Fruit fly (Drosophila melanogaster) whole organism, embryonic: Measurements from ENCODE around the gene alpha-PheRS.
A peak's percentile ranks its signal among the peaks of the same experiment; 100 is the strongest.

Source experiments
- Abd-B ChIP-seq: fragments of 200-800 bp; sonication (Bioruptor generic); optimal IDR thresholded peaks from 2 replicates; lab custom pipeline; 2018; ENCODE audit warnings: missing biosample characterization, mild to moderate bottlenecking, missing genetic modification characterization, moderate library complexity
- Antp ChIP-seq: fragments of 200-800 bp; sonication (Bioruptor generic); optimal IDR thresholded peaks from 3 replicates; lab custom pipeline; 2016; ENCODE audit warnings: missing biosample characterization, missing genetic modification characterization
- Atf6 ChIP-seq: fragments of 200-800 bp; sonication (Bioruptor generic); IDR thresholded peaks from 2 replicates; pipeline ENCODE4 v1.3.6; 2022; ENCODE audit warnings: missing biosample characterization, missing genetic modification characterization
- B-H2 ChIP-seq: fragments of 200-800 bp; sonication (Bioruptor generic); optimal IDR thresholded peaks from 2 replicates; lab custom pipeline; 2018; ENCODE audit warnings: missing biosample characterization, mild to moderate bottlenecking, missing genetic modification characterization
- CG10462 ChIP-seq: fragments of 200-800 bp; sonication (Bioruptor generic); optimal IDR thresholded peaks from 2 replicates; lab custom pipeline; 2016; ENCODE audit warnings: missing biosample characterization, missing genetic modification characterization
- CG10979 ChIP-seq: fragments of 200-800 bp; sonication (Bioruptor generic); optimal IDR thresholded peaks from 2 replicates; lab custom pipeline; 2018; ENCODE audit warnings: missing biosample characterization, mild to moderate bottlenecking, missing genetic modification characterization, moderate library complexity
- CG12071 ChIP-seq: fragments of 200-800 bp; sonication (Bioruptor generic); optimal IDR thresholded peaks from 3 replicates; lab custom pipeline; 2018; ENCODE audit warnings: missing biosample characterization, mild to moderate bottlenecking, missing genetic modification characterization
- CG12155 ChIP-seq: fragments of 200-800 bp; sonication (Bioruptor generic); optimal IDR thresholded peaks from 3 replicates; lab custom pipeline; 2016; ENCODE audit warnings: missing biosample characterization, missing genetic modification characterization
- CG18764 ChIP-seq: fragments of 200-800 bp; sonication (Bioruptor generic); optimal IDR thresholded peaks from 3 replicates; lab custom pipeline; 2016; ENCODE audit warnings: missing biosample characterization, missing genetic modification characterization
- CG2712 ChIP-seq: fragments of 200-800 bp; optimal IDR thresholded peaks from 3 replicates; lab custom pipeline; 2019; ENCODE audit warnings: missing biosample characterization, mild to moderate bottlenecking, missing genetic modification characterization, moderate library complexity
- CG2889 ChIP-seq: fragments of 200-800 bp; sonication (Bioruptor generic); IDR thresholded peaks from 3 replicates; pipeline ENCODE4 v1.3.6; 2022; ENCODE audit warnings: missing biosample characterization, missing genetic modification characterization
- CG31224 ChIP-seq: fragments of 200-800 bp; sonication (Bioruptor generic); IDR thresholded peaks from 2 replicates; pipeline ENCODE4 v1.3.6; 2022; ENCODE audit warnings: missing biosample characterization, missing genetic modification characterization
- CG32532 ChIP-seq: fragments of 200-800 bp; sonication (Bioruptor generic); IDR thresholded peaks from 2 replicates; pipeline ENCODE4 v1.3.6; 2022; ENCODE audit warnings: missing biosample characterization, missing genetic modification characterization
- CG43689 ChIP-seq: fragments of 200-800 bp; sonication (Bioruptor generic); IDR thresholded peaks from 2 replicates; pipeline ENCODE4 v1.3.6; 2022; ENCODE audit warnings: missing biosample characterization, missing genetic modification characterization
- CG6175 ChIP-seq: fragments of 200-800 bp; sonication (Bioruptor generic); IDR thresholded peaks from 3 replicates; pipeline ENCODE4 v1.3.6; 2022; ENCODE audit warnings: missing biosample characterization, missing genetic modification characterization
- CG6272 ChIP-seq: fragments of 200-800 bp; sonication (Bioruptor generic); IDR thresholded peaks from 2 replicates; pipeline ENCODE4 v1.3.6; 2022; ENCODE audit warnings: missing biosample characterization, missing genetic modification characterization
- CG6791 ChIP-seq: fragments of 200-800 bp; sonication (Bioruptor generic); IDR thresholded peaks from 3 replicates; pipeline ENCODE4 v1.3.6; 2022; ENCODE audit warnings: missing biosample characterization, missing genetic modification characterization; ENCODE audit not compliant: partially characterized antibody
- CG7372 ChIP-seq: fragments of 200-800 bp; sonication (Bioruptor generic); IDR thresholded peaks from 2 replicates; pipeline ENCODE4 v1.3.6; 2022; ENCODE audit warnings: missing biosample characterization, missing genetic modification characterization
- CG7786 ChIP-seq: fragments of 200-800 bp; sonication (Bioruptor generic); optimal IDR thresholded peaks from 2 replicates; lab custom pipeline; 2016; ENCODE audit warnings: missing biosample characterization, missing genetic modification characterization
- Chrac-16 ChIP-seq: fragments of 200-800 bp; sonication (Bioruptor generic); optimal IDR thresholded peaks from 3 replicates; lab custom pipeline; 2016; ENCODE audit warnings: missing biosample characterization, missing genetic modification characterization
- Hr78 ChIP-seq, 2 experiments: fragments of 200-800 bp in 1 of 2; fragments of >200 bp in 1 of 2; sonication (Bioruptor generic) in 1 of 2; optimal IDR thresholded peaks; 2 replicates each; lab custom pipeline; 2017 to 2019; ENCODE audit warnings: missing biosample characterization in 2 of 2, missing genetic modification characterization in 2 of 2, mild to moderate bottlenecking in 1 of 2, moderate library complexity in 1 of 2
- Lpt ChIP-seq: fragments of >200 bp; optimal IDR thresholded peaks from 2 replicates; lab custom pipeline; 2018; ENCODE audit warnings: missing biosample characterization, missing genetic modification characterization
- Side ChIP-seq: fragments of 200-800 bp; sonication (Bioruptor generic); optimal IDR thresholded peaks from 2 replicates; lab custom pipeline; 2016; ENCODE audit warnings: missing biosample characterization, missing genetic modification characterization
- Usf ChIP-seq: fragments of 200-800 bp; sonication (Bioruptor generic); optimal IDR thresholded peaks from 2 replicates; lab custom pipeline; 2017; ENCODE audit warnings: missing genotype, missing biosample characterization, missing genetic modification characterization
- Vsx1 ChIP-seq: fragments of 200-800 bp; sonication (Bioruptor generic); optimal IDR thresholded peaks from 2 replicates; lab custom pipeline; 2017; ENCODE audit warnings: missing biosample characterization, mild to moderate bottlenecking, missing genetic modification characterization, missing genetic modification reagents
- abd-A ChIP-seq: fragments of 200-800 bp; sonication (Bioruptor generic); optimal IDR thresholded peaks from 3 replicates; lab custom pipeline; 2019; ENCODE audit warnings: missing biosample characterization, mild to moderate bottlenecking, missing genetic modification characterization, moderate library complexity
- az2 ChIP-seq: fragments of 200-800 bp; sonication (Bioruptor generic); optimal IDR thresholded peaks from 3 replicates; lab custom pipeline; 2016; ENCODE audit warnings: missing biosample characterization, missing genetic modification characterization
- cas ChIP-seq: fragments of 200-800 bp; sonication (Bioruptor generic); IDR thresholded peaks from 2 replicates; pipeline ENCODE4 v1.3.6; 2022; ENCODE audit warnings: missing biosample characterization, missing genetic modification characterization
- danr ChIP-seq: fragments of 200-800 bp; sonication (Bioruptor generic); IDR thresholded peaks from 2 replicates; pipeline ENCODE4 v1.3.6; 2022; ENCODE audit warnings: missing biosample characterization, missing genetic modification characterization
- dati ChIP-seq: fragments of 200-800 bp; sonication (Bioruptor generic); IDR thresholded peaks from 2 replicates; pipeline ENCODE4 v1.3.6; 2022; ENCODE audit warnings: missing biosample characterization, missing genetic modification characterization
- eve ChIP-seq, 2 experiments: fragments of >200 bp; optimal IDR thresholded peaks; 2 replicates each; lab custom pipeline; 2017; ENCODE audit warnings: missing biosample characterization in 2 of 2, missing genetic modification characterization in 2 of 2
- ewg ChIP-seq: fragments of 200-800 bp; sonication (Bioruptor generic); optimal IDR thresholded peaks from 3 replicates; lab custom pipeline; 2017; ENCODE audit warnings: mild to moderate bottlenecking, missing biosample characterization, missing genetic modification reagents, missing genetic modification characterization
- fd96Cb ChIP-seq: fragments of 200-800 bp; sonication (Bioruptor generic); optimal IDR thresholded peaks from 2 replicates; lab custom pipeline; 2018; ENCODE audit warnings: missing biosample characterization, mild to moderate bottlenecking, missing genetic modification characterization, moderate library complexity
- kay ChIP-seq: fragments of 200-800 bp; sonication (Bioruptor generic); optimal IDR thresholded peaks from 2 replicates; lab custom pipeline; 2016; ENCODE audit warnings: missing biosample characterization, missing genetic modification characterization
- knrl ChIP-seq: fragments of 200-800 bp; sonication (Bioruptor generic); IDR thresholded peaks from 3 replicates; pipeline ENCODE4 v1.3.6; 2022; ENCODE audit warnings: missing biosample characterization, missing genetic modification characterization; ENCODE audit not compliant: partially characterized antibody
- maf-S ChIP-seq: fragments of 200-800 bp; sonication (Bioruptor generic); optimal IDR thresholded peaks from 2 replicates; lab custom pipeline; 2016; ENCODE audit warnings: missing biosample characterization, missing genetic modification characterization
- onecut ChIP-seq: fragments of 200-800 bp; sonication (Bioruptor generic); IDR thresholded peaks from 2 replicates; pipeline ENCODE4 v1.3.6; 2022; ENCODE audit warnings: missing biosample characterization, missing genetic modification characterization
- otp ChIP-seq: fragments of 200-800 bp; sonication (Bioruptor generic); IDR thresholded peaks from 3 replicates; pipeline ENCODE4, ENCODE4 v1.3.6; 2022; ENCODE audit warnings: missing biosample characterization, missing genetic modification characterization
- p53 ChIP-seq: fragments of 200-800 bp; sonication (Bioruptor generic); optimal IDR thresholded peaks from 2 replicates; lab custom pipeline; 2016; ENCODE audit warnings: missing biosample characterization, missing genetic modification characterization
- pnt ChIP-seq: fragments of 200-800 bp; sonication (Bioruptor generic); optimal IDR thresholded peaks from 3 replicates; lab custom pipeline; 2016; ENCODE audit warnings: missing biosample characterization, missing genetic modification characterization
- prd ChIP-seq, 3 experiments: fragments of >200 bp in 2 of 3; fragments of 200-800 bp in 1 of 3; sonication (Bioruptor generic) in 1 of 3; optimal IDR thresholded peaks in 2 of 3; IDR thresholded peaks in 1 of 3; 2 replicates in 2 of 3; 3 replicates in 1 of 3; pipeline versions ENCODE4 v1.3.6 to Lab custom; 2017 to 2022; ENCODE audit warnings: missing biosample characterization in 1 of 3, missing genetic modification characterization in 1 of 3
- pros ChIP-seq: fragments of 200-800 bp; sonication (Bioruptor generic); optimal IDR thresholded peaks from 3 replicates; lab custom pipeline; 2019; ENCODE audit warnings: missing biosample characterization, mild to moderate bottlenecking, missing genetic modification characterization, moderate library complexity
- salm ChIP-seq: fragments of 200-800 bp; sonication (Bioruptor generic); optimal IDR thresholded peaks from 2 replicates; lab custom pipeline; 2018; ENCODE audit warnings: missing biosample characterization, mild to moderate bottlenecking, missing genetic modification characterization
- sc ChIP-seq, 3 experiments: fragments of >200 bp in 2 of 3; fragments of 200-800 bp in 1 of 3; sonication (Bioruptor generic) in 1 of 3; optimal IDR thresholded peaks; 2 replicates in 2 of 3; 3 replicates in 1 of 3; lab custom pipeline; 2017; ENCODE audit warnings: mild to moderate bottlenecking in 1 of 3, missing biosample characterization in 1 of 3, missing genetic modification characterization in 1 of 3, missing genetic modification reagents in 1 of 3
- sqz ChIP-seq: fragments of 200-800 bp; sonication (Bioruptor generic); optimal IDR thresholded peaks from 3 replicates; lab custom pipeline; 2018; ENCODE audit warnings: missing biosample characterization, mild to moderate bottlenecking, missing genetic modification characterization
- trem ChIP-seq: fragments of 200-800 bp; optimal IDR thresholded peaks from 3 replicates; lab custom pipeline; 2019; ENCODE audit warnings: missing biosample characterization, mild to moderate bottlenecking, missing genetic modification characterization, moderate library complexity
- wdn ChIP-seq: fragments of 200-800 bp; sonication (Bioruptor generic); IDR thresholded peaks from 2 replicates; pipeline ENCODE4 v1.3.6; 2022; ENCODE audit warnings: missing biosample characterization, missing genetic modification characterization
- wek ChIP-seq: fragments of 200-800 bp; sonication (Bioruptor generic); optimal IDR thresholded peaks from 3 replicates; lab custom pipeline; 2018; ENCODE audit warnings: missing biosample characterization, mild to moderate bottlenecking, missing genetic modification characterization, moderate library complexity
- zen ChIP-seq: fragments of 200-800 bp; sonication (Bioruptor generic); optimal IDR thresholded peaks from 3 replicates; lab custom pipeline; 2018; ENCODE audit warnings: missing biosample characterization, mild to moderate bottlenecking, missing genetic modification characterization, moderate library complexity
- zen2 ChIP-seq: fragments of 200-800 bp; sonication (Bioruptor generic); IDR thresholded peaks from 3 replicates; pipeline ENCODE4 v1.3.6; 2022; ENCODE audit warnings: missing biosample characterization, missing genetic modification characterization; ENCODE audit not compliant: partially characterized antibody

Gene alpha-PheRS

DNA sequence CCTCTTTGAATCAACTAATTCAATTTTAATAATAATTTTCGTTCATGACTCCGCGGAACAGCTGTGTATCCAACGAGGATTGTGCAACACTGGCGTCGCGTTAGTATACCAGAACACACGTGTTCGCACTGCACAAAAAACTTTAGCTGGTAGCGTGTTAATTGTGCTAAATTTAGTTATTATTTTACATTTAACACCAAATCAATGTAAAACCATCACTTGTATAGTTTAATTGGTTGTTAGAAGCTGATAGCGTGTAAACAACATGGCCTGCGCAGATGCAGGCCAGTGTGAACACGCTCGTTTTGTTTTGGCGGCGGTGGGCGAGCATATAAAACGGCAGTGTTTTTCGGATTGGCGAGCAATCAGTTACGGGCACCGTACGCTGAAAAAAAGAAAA, 11.9 kb upstream of the alpha-PheRS start, which contains the start of the genes Traf6 and GIIIspla2 (continued):
- TF ChIP-seq p53: peak; percentile 40
- peak; percentile 31 for TF ChIP-seq CG12071 (GFP tag; lab: Kevin White, UChicago)
- TF ChIP-seq Abd-B (GFP tag; lab: Kevin White, UChicago): peak; percentile 72
- TF ChIP-seq otp (GFP tag; lab: Robert Waterston, UW): 0 out of 3 replicates have a peak, but pooled peaks have one; percentile 24
- peak; percentile 66 for TF ChIP-seq fd96Cb (tag; lab: Kevin White, UChicago)
- TF ChIP-seq onecut (GFP tag; lab: Robert Waterston, UW): peak; percentile 40; the same call in 1 of the 2 replicates
- no peak for TF ChIP-seq pros (GFP tag; lab: Kevin White, UChicago)
- peak; percentile 72 for TF ChIP-seq CG7786 (GFP tag; lab: Kevin White, UChicago)
- no peak for TF ChIP-seq abd-A (tag; lab: Kevin White, UChicago)
- peak; percentile 72 for TF ChIP-seq CG31224 (GFP tag; lab: Robert Waterston, UW)
- TF ChIP-seq maf-S (GFP tag; lab: Kevin White, UChicago): peak; percentile 50
- peak; percentile 49 for TF ChIP-seq pnt (GFP tag; lab: Kevin White, UChicago)
- no peak for TF ChIP-seq dati (GFP tag; lab: Robert Waterston, UW)
- peak; percentile 73 for TF ChIP-seq Atf6 (GFP tag; lab: Robert Waterston, UW)
- no peak for TF ChIP-seq Lpt (GFP tag; lab: Kevin White, UChicago)
- TF ChIP-seq Hr78 (GFP tag; optimal IDR thresholded peaks at IDR 0.05; lab: Kevin White, UChicago): no peak
- peak; percentile 78 for TF ChIP-seq CG7372 (GFP tag; lab: Robert Waterston, UW)
- TF ChIP-seq trem (tag; lab: Kevin White, UChicago): peak; percentile 83
- no peak for TF ChIP-seq eve (GFP tag; optimal IDR thresholded peaks at IDR 0.05; lab: Kevin White, UChicago)
- peak; percentile 59 for TF ChIP-seq az2 (GFP tag; lab: Kevin White, UChicago)
- peak; percentile 52 for TF ChIP-seq Side (GFP tag; lab: Kevin White, UChicago)
- TF ChIP-seq sc (optimal IDR thresholded peaks at IDR 0.05; lab: Kevin White, UChicago): no peak
- no peak for TF ChIP-seq sc (GFP tag; optimal IDR thresholded peaks at IDR 0.05; lab: Kevin White, UChicago)
- TF ChIP-seq CG43689 (GFP tag; lab: Robert Waterston, UW): no peak
- TF ChIP-seq CG32532 (GFP tag; lab: Robert Waterston, UW): peak; percentile 83
- peak; percentile 86 for TF ChIP-seq B-H2 (GFP tag; lab: Kevin White, UChicago)
- peak; percentile 59; the same call in 1 of the 2 replicates for TF ChIP-seq wdn (GFP tag; lab: Robert Waterston, UW)
- 0 out of 3 replicates have a peak, but pooled peaks have one; percentile 42 for TF ChIP-seq CG2889 (GFP tag; lab: Robert Waterston, UW)
- no peak for TF ChIP-seq CG6791 (GFP tag; lab: Robert Waterston, UW)
- TF ChIP-seq ewg (GFP tag; lab: Kevin White, UChicago): peak; percentile 75
- no peak for TF ChIP-seq prd (optimal IDR thresholded peaks at IDR 0.05; lab: Kevin White, UChicago)
- TF ChIP-seq prd (GFP tag; IDR thresholded peaks at IDR 0.05; lab: Robert Waterston, UW): peak; percentile 78
- TF ChIP-seq CG6175 (GFP tag; lab: Robert Waterston, UW): no peak
- peak; percentile 77 for TF ChIP-seq CG12155 (GFP tag; lab: Kevin White, UChicago)
- TF ChIP-seq Chrac-16: peak; percentile 60
- peak; percentile 67 for TF ChIP-seq CG10979 (tag; lab: Kevin White, UChicago)
- TF ChIP-seq sqz: no peak
- peak; percentile 60 for TF ChIP-seq zen
- peak; percentile 67 for TF ChIP-seq CG6272 (GFP tag; lab: Robert Waterston, UW)
- peak; percentile 55 for TF ChIP-seq Usf (GFP tag; lab: Kevin White, UChicago)
- peak; percentile 50; the same call in 1 of the 3 replicates for TF ChIP-seq knrl (GFP tag; lab: Robert Waterston, UW)
- TF ChIP-seq kay: peak; percentile 19
- peak; percentile 10 for TF ChIP-seq Antp (GFP tag; lab: Kevin White, UChicago)
- peak; percentile 52 for TF ChIP-seq wek
- peak; percentile 43 for TF ChIP-seq CG18764 (GFP tag; lab: Kevin White, UChicago)
- TF ChIP-seq Vsx1: no peak
- no peak for TF ChIP-seq zen2 (GFP tag; lab: Robert Waterston, UW)
- TF ChIP-seq CG10462 (GFP tag; lab: Kevin White, UChicago): no peak
- TF ChIP-seq danr: no peak
- 0 out of 2 replicates have a peak, but pooled peaks have one; percentile 9 for TF ChIP-seq cas (GFP tag; lab: Robert Waterston, UW)
- TF ChIP-seq CG2712 (tag; lab: Kevin White, UChicago): peak; percentile 82
- peak; percentile 50 for TF ChIP-seq salm (tag; lab: Kevin White, UChicago)
